Worm (Caenorhabditis elegans): ENCODE results near the gene C48D1.9.

Gene C48D1.9

DNA sequence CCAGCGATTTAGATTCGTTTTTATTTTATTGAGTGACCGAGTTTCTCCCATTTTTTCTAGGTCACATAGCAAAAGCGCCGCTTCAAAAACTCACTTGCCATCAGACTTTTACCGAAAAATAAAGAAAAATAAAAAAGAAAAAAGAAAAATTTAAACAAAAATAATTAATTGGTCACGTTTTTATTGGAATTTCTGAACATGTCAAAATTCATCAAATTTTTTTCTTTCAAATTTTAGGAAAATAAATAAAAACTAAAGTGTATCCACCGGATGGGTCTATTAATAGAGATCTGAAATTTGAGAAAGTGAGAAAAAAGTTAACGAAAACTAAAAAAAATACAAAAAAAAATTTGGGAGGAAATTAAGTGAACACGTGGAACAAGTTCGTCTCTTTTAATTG, at the start of gene C48D1.9:
TSS of gene C48D1.9 (minus strand) at position 101 of the 400 bp plus-strand sequence.
- no peak for TF ChIP-seq unc-62 (GFP tag; optimal IDR thresholded peaks at IDR 0.05)

DNA sequence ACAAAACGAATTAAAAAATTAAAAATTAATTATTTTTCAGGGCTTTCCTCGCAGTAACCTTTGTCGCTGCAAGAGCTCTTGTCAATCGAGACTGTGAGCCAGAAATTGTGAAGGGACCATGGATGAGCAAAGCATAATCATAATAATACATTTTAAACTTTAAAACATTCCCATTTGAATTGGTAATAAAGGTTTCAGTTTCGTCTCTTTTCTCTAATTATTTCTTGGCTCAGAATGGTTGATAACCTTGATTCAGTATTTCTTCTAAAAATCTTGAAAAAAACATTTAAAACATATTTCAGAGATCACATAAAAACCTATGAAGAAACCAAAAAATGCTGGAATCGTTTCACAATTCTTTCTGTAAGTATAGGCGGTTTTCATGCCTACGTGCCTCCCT, 49.4 kb upstream of the C48D1.9 start, which contains the start of gene JC8.16:
TSS of gene JC8.16 (plus strand) at position 301 of the 400 bp plus-strand sequence.
- TF ChIP-seq unc-62 (GFP tag; optimal IDR thresholded peaks at IDR 0.05), result no peak

DNA sequence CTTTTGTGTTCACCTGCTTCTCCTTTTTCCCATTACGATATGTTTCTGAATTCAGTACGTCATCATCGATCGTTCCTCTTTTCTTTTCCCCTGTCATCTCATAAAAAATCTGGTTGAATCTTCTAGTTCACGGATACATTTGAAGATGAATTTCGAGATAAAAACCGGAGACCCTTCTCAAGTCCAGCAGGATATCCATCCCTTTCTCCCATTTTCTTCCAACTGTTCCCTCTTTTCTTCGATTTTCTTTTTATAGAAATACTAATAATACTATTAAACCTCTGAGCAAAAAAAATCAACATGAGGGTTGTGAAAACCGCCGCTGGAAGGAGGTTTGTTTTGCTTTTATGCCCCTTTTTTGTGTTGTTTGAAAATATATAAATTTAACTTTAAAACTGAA, 46.4 kb upstream of the C48D1.9 start, which contains the start of gene bus-12:
TSS of gene bus-12 (plus strand) at position 301 of the 400 bp plus-strand sequence.
- no peak for TF ChIP-seq unc-62 (GFP tag; optimal IDR thresholded peaks at IDR 0.05)

DNA sequence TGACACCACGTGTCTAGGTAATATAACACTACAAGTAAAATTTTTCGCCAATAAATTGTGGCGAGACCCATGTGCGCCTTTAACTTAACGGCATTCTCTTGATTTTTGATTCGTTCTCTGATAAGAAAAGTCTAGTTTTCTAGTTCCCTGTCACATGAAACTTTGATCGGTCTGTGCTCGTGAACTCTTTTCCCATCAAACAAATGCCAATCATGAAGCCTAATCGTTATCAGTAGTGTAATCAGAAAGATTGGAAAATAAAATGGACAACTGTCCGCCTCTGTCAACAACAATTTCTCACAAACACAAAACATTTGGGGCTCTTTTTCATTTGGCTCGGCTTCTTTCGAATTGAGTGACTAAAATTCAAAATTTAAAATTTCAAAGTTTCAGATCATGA, 44.4 kb upstream of the C48D1.9 start, which contains the start of gene ttr-45:
TSS of gene ttr-45 (plus strand) at position 385 of the 400 bp plus-strand sequence.
- no peak for TF ChIP-seq unc-62 (GFP tag; optimal IDR thresholded peaks at IDR 0.05)

DNA sequence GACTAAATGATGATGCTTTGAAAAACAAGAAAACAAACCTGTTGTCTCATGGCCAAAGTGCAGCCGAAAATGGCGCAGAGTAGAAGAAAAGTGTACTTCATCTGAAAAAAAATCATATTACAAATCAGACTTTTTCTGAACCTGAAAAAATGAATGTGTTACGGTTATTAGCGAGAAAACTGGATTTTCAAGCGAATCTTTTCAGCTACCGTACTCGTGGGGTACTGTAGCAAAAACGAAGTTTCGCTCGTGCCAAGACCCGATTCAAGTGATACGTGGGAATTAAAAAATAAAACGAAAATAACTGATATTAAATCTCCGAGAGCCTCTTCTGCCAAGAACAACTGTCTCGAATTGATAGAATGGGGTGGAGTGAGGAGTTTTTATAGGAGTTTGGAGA, 42.7 kb upstream of the C48D1.9 start, which contains the start of gene ttr-51:
TSS of gene ttr-51 (minus strand) at position 101 of the 400 bp plus-strand sequence.
- TF ChIP-seq unc-62 (GFP tag; optimal IDR thresholded peaks at IDR 0.05), result no peak

DNA sequence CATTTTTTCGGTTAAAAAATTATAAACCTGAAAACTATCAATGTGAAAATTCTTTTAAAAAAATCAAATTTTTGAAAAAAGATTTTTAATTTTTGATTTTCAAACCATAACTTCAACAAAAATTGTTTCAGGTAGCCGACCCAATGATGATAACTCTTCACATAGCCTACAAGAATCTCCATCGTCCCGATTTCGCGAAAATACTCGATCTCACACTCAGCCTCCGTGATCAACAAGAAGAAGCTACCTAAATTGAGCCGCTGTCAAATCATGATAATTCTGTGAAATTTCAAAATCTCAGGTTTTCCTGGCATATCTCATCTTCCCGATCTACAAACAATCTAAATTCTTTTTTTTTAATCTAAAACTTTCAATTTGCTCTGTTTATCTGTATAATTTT, 40.8 kb upstream of the C48D1.9 start:
- no peak for TF ChIP-seq unc-62 (GFP tag; optimal IDR thresholded peaks at IDR 0.05)

DNA sequence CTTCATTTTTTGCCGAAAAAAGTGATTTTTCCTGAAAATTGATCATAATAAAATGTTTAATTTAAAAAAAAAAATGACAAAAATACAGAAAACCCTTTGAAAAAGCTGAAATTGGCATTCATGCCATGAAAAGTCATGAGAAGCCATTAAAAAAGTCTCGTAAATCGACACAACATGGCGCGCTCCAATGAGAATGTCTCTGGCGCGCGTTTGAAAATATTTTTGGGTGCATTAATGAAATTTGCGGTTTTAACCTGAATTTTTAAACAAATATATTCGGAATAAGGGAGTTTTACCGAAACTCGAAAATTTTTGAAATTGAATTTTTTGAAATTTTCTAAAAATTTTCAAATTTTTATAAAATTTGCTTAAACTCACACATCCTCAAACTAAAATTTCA, 38.3 kb upstream of the C48D1.9 start:
- TF ChIP-seq unc-62 (GFP tag; optimal IDR thresholded peaks at IDR 0.05), result no peak

DNA sequence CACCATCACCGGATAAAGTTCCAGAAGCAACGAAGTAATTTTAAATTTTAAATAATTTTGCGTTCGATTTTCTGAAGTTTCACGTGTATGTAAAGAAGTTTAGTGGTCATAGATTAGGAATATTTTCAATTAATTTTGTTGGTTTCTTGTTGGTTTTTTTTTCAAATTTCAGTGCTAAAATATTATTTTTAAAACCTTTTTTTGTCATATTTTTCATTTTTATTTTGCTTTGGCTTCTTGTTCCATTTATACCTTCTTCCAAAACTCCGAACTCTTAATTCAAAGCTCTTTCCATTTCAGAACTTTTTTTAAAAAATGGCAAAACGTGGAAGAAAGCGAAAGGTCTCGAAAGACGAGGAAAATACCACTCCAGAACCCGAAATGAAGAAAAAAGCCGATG, 37.5 kb upstream of the C48D1.9 start, which contains the start of gene JC8.7:
TSS of gene JC8.7 (plus strand) at position 301 of the 400 bp plus-strand sequence.
- TF ChIP-seq unc-62 (GFP tag; optimal IDR thresholded peaks at IDR 0.05), result no peak

DNA sequence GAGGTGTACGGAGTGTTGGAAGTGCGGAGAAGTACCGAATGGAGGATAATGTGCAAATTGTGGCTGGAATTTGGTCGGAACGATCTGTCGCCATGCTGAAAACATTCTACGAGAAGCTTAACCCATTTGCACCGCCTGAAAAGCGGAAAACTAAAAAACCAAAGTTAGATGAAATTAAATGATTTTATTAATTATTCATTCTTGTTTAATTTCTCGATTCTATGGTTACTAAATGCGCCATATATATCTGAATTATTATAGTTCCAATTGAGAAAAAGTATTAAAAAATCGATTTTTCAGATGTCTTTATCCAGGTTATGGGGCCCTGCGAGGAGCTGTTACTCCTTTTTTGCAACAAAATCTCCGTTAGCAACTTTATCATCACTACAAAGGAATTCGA, 34.6 kb upstream of the C48D1.9 start, which contains the start of gene cox-11:
TSS of gene cox-11 (plus strand) at position 301 of the 400 bp plus-strand sequence.
- TF ChIP-seq unc-62 (GFP tag; optimal IDR thresholded peaks at IDR 0.05), result no peak

DNA sequence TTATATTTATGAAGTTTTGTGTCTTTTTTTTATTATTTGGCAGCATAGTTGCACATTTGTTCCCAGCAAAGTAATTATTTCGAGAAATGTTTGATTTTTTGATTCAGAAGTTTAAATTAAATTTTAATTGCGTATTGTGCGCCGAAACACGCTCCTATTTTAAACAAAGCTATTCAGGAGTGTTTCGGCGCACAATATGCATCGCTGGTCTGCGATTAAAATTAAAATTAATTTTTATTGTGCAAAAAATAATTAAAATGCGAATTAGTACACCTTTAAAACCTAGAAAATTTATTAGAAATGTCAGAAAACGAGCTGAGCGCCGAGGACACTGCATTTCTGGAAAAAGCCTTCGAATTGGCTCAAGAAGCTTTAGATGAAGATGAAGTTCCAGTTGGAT, 33.9 kb upstream of the C48D1.9 start, which contains the start of gene JC8.4:
TSS of gene JC8.4 (plus strand) at position 301 of the 400 bp plus-strand sequence.
- no peak for TF ChIP-seq unc-62 (GFP tag; optimal IDR thresholded peaks at IDR 0.05)

DNA sequence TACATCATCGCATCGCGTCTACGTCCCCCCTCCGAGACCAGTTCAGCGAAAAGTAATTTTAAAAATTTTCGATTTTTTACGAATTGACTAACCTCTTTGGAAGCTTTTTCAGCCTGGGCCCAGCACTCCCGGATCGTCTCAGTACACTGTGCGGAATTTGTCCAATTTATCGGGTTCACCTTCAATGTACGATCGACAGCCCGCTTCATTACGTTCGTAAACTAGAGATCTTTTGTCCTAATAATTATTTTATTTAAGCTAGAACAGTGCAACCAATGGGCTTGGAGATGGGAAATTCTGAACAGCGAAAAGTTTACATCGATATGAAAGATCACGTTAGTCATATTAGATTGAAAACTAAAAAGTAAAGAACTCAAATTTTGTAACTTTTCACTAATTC, 31.9 kb upstream of the C48D1.9 start:
- no peak for TF ChIP-seq unc-62 (GFP tag; optimal IDR thresholded peaks at IDR 0.05)

DNA sequence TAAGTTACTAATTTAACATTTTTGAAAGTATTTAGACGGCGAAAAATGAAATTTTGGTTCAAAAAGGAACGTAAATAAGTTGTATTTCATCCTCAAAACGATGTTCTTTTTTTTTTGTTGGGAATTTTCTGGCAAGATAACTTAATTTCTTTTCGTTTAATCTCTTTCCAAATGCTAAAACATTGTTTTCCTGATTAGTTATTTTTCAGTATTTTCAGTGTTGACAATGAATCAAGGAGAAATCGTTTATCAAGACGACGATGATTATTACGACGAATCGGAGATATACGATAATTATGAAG, 31.3 kb upstream of the C48D1.9 start, which contains the start of gene lin-54:
TSS of gene lin-54 (plus strand) at position 203 of the 302 bp plus-strand sequence.
- no peak for TF ChIP-seq unc-62 (GFP tag; optimal IDR thresholded peaks at IDR 0.05)

DNA sequence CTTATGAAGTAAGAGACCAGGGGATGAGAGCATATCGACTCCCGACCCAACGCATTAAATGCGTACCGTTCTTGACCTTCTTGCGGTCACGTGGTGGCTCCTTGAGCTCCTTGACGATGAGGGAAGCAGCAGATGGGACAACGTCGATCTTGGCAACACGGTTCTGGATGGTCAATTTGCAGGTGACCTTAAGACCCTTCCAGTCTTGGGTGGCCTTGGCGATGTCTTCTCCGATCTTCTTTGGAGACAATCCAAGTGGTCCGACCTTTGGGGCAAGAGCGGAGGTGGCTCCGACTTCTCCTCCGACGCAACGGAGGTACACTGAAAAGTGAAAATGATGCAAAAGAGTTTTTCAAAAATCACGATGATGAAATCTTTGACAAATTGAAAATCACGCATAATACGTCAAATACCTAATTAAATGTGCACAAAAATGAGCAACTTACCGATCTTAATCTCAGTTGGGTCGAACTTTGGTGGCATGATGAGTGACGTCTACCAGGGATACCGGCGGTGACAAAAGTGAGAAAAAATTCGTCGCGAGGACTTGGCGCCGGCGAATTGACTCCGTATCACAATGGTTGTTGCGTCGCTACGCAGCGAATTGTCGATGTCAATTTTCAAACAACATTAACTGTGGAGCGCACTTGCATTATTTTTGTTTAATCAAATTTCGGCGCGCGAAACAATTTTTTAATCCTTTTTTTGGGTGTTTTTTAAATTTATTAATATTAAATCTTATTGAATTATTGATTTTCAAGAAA, 30.8 kb upstream of the C48D1.9 start, which contains the start of gene rpl-12:
TSS of gene rpl-12 (minus strand) at position 574 of the 764 bp plus-strand sequence.
- TF ChIP-seq unc-62 (GFP tag; optimal IDR thresholded peaks at IDR 0.05), result no peak

DNA sequence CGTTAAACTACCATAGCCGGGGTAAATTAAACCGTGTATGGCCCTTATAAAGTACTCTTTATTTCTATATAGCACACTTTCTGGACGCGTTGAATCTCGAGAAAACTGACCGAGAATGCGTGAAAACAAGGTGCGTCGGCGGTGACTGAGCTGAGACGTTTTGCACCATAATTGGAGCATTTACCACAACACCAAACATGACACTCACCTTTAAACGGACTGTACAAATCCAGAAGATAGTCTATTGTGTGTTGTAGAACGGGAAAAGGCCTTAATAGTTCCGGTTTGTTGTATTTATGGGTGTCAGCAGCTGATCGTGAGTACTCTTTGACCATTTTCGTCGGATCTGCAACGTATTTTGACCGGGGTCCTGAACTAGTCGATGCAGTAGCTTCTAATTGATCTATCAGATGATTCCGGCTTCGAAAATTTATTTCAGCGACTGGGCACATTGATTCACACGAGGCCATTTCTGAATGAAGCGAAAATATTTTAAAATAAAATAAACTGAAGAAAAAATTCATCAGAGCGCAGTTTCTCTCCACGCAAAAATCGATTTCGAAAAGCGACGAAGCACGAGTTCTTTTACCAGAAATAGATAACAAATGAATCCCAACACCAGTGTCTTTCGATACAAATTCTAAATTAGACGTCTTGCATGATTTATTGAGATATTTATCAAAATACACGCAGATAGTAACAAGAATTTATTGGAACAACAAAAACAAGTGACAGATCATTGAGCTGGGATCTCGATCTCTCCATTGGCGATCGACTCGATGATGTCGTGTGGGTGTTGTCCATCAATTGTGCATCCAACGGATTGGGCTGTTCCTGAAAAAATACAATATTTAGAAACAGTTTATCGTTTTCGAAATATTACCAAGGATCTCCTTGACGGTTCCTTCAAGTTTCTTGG, 29.7 kb upstream of the C48D1.9 start, which contains the start of gene tag-115:
TSS of gene tag-115 (minus strand) at position 472 of the 919 bp plus-strand sequence.
- no peak for TF ChIP-seq unc-62 (GFP tag; optimal IDR thresholded peaks at IDR 0.05)

DNA sequence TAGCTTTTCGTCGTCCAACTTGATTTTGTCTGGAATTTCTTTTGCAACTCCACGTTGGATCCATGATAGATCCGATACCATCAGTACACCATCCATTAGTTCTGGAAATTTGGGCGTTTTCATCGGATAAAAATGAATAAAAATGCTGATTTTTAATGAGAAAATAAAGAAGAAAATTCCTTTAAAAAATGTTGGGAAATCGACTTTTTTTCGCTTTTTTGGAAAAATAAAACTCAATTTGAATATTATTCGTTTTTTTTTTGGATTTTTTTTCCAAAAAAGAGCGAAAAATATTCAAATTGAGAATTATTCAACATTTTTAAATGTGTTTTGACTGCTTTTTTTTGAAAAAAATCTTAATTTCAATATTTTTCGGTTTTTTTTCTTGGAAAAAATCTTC, 27.0 kb upstream of the C48D1.9 start, which contains the start of gene pwp-1:
TSS of gene pwp-1 (minus strand) at position 101 of the 400 bp plus-strand sequence.
- TF ChIP-seq unc-62 (GFP tag; optimal IDR thresholded peaks at IDR 0.05), result no peak

DNA sequence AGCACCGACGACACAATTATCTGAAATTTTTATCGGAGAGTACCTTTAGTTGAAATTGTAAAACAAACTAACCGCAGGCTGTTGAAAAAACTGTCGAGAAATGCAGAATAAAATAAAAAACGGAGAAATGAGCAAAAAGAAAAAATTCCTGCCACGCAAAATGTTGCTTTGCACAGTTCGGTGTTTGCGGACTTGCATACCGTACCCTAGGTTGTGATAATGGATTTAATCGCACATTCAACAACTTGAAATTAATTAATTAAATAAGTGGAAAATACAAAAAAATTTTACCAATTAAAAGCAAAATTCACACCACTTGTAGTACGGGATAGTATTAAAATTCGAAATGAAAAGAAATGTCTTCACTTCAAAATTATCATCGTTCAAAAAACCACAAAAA, 21.9 kb upstream of the C48D1.9 start:
- TF ChIP-seq unc-62 (GFP tag; optimal IDR thresholded peaks at IDR 0.05), result no peak
